Fruit fly (Drosophila melanogaster): ENCODE measurements around the gene Ost48.

The Ost48 gene

dm6 chrX:9158366-9158765 lies at the start of gene Ost48, which contains the start of gene Dlip1:
Gene Ost48, minus strand, starts transcription at chrX:9158515.
Gene Dlip1, plus strand, starts transcription at chrX:9158622.
- no peak for TF ChIP-seq noc (tag; optimal IDR thresholded peaks at IDR 0.05)

dm6 chrX:9201866-9202681 lies 43.8 kb upstream of the Ost48 start:
- TF ChIP-seq noc (tag; optimal IDR thresholded peaks at IDR 0.05), result peak; percentile 91

dm6 chrX:9201080-9201479 lies 42.8 kb upstream of the Ost48 start:
- TF ChIP-seq noc (tag; optimal IDR thresholded peaks at IDR 0.05), result no peak

dm6 chrX:9200234-9200633 lies 41.9 kb upstream of the Ost48 start:
- no peak for TF ChIP-seq noc (tag; optimal IDR thresholded peaks at IDR 0.05)

dm6 chrX:9196362-9196761 lies 38.0 kb upstream of the Ost48 start, which contains the start of gene CG12118:
Gene CG12118, minus strand, starts transcription at chrX:9196414.
- TF ChIP-seq noc (tag; optimal IDR thresholded peaks at IDR 0.05), result peak; percentile 68

- no peak for TF ChIP-seq noc (tag; optimal IDR thresholded peaks at IDR 0.05)
Measured at dm6 chrX:9195311-9195710, 37.0 kb upstream of the Ost48 start.

- peak; percentile 30 for TF ChIP-seq noc (tag; optimal IDR thresholded peaks at IDR 0.05)
Measured at dm6 chrX:9193604-9194003, 35.3 kb upstream of the Ost48 start, which contains the start of gene CG12106. Gene CG12106, plus strand, starts transcription at chrX:9193898.

- TF ChIP-seq noc (tag; optimal IDR thresholded peaks at IDR 0.05), result no peak
Measured at dm6 chrX:9192429-9192828, 34.1 kb upstream of the Ost48 start, which contains the start of gene CG12056. Gene CG12056, plus strand, starts transcription at chrX:9192669.

- TF ChIP-seq noc (tag; optimal IDR thresholded peaks at IDR 0.05), result no peak
Measured at dm6 chrX:9191357-9191756, 33.0 kb upstream of the Ost48 start, which contains the start of gene CG12057. Gene CG12057, plus strand, starts transcription at chrX:9191657.

- no peak for TF ChIP-seq noc (tag; optimal IDR thresholded peaks at IDR 0.05)
Measured at dm6 chrX:9190555-9191184, 32.4 kb upstream of the Ost48 start, which contains the start of gene CG12115. Gene CG12115, minus strand, starts transcription at chrX:9190605.

- TF ChIP-seq noc (tag; optimal IDR thresholded peaks at IDR 0.05), result no peak
Measured at dm6 chrX:9187429-9187828, 29.1 kb upstream of the Ost48 start.

- no peak for TF ChIP-seq noc (tag; optimal IDR thresholded peaks at IDR 0.05)
Measured at dm6 chrX:9168273-9168672, 10.0 kb upstream of the Ost48 start.

dm6 chrX:9164510-9165506 lies 6.5 kb upstream of the Ost48 start:
- TF ChIP-seq noc (tag; optimal IDR thresholded peaks at IDR 0.05), result no peak

- TF ChIP-seq noc (tag; optimal IDR thresholded peaks at IDR 0.05), result no peak
Measured at dm6 chrX:9163645-9164509, 5.6 kb upstream of the Ost48 start.

dm6 chrX:9163110-9163509 lies 4.8 kb upstream of the Ost48 start, which contains the start of gene mei-P26:
Gene mei-P26, plus strand, starts transcription at chrX:9163255.
- TF ChIP-seq noc (tag; optimal IDR thresholded peaks at IDR 0.05), result no peak
